Worm (Caenorhabditis elegans) whole organism, young adult: ENCODE data around the gene samt-1.
A peak's percentile ranks its signal among the peaks of the same experiment; 100 is the strongest.

Source experiments
- B0019.2 ChIP-seq: fragments of 200-800 bp; sonication (Bioruptor generic); conservative IDR thresholded peaks from 2 replicates; pipeline ENCODE4 v1.3.6; 2022; ENCODE audit warnings: missing genetic modification reagents, missing genetic modification characterization, missing compliant biosample characterization
- B0035.1 ChIP-seq: sonication (generic microtip); optimal IDR thresholded peaks from 2 replicates; lab custom pipeline; 2016; ENCODE audit warnings: missing genetic modification characterization, mild to moderate bottlenecking, missing compliant biosample characterization, missing genotype, missing genetic modification reagents
- F39B2.1 ChIP-seq: fragments of 200-800 bp; sonication (Bioruptor generic); IDR thresholded peaks from 2 replicates; pipeline ENCODE4 v1.3.6; 2022; ENCODE audit warnings: missing genetic modification reagents, missing genetic modification characterization, missing compliant biosample characterization
- F57A8.1 ChIP-seq: fragments of 200-800 bp; sonication (Bioruptor generic); optimal IDR thresholded peaks from 2 replicates; lab custom pipeline; 2018; ENCODE audit warnings: mild to moderate bottlenecking, missing genetic modification characterization, moderate library complexity, missing compliant biosample characterization
- ceh-79 ChIP-seq: sonication (generic microtip); optimal IDR thresholded peaks from 2 replicates; lab custom pipeline; 2017; ENCODE audit warnings: mild to moderate bottlenecking, missing genetic modification characterization, missing compliant biosample characterization
- efl-1 ChIP-seq: fragments of 150-350 bp; optimal IDR thresholded peaks from 2 replicates; lab custom pipeline; 2014; ENCODE audit warnings: missing biosample characterization, missing genetic modification reagents, missing genetic modification characterization
- fkh-3 ChIP-seq: sonication (generic microtip); optimal IDR thresholded peaks from 2 replicates; lab custom pipeline; 2016; ENCODE audit warnings: mild to moderate bottlenecking, missing genetic modification characterization, missing compliant biosample characterization
- lag-1 ChIP-seq: fragments of 200-800 bp; sonication (Bioruptor generic); IDR thresholded peaks from 2 replicates; pipeline ENCODE4 v1.3.6; 2022; ENCODE audit warnings: missing genetic modification reagents, missing genetic modification characterization, missing compliant biosample characterization
- let-607 ChIP-seq, 2 experiments: fragments of 200-800 bp in 1 of 2; sonication (Bioruptor generic) in 1 of 2; sonication (generic microtip) in 1 of 2; optimal IDR thresholded peaks; 2 replicates each; lab custom pipeline; 2016 to 2018; ENCODE audit warnings: mild to moderate bottlenecking in 2 of 2, missing compliant biosample characterization in 2 of 2, missing genetic modification characterization in 2 of 2, moderate library complexity in 2 of 2, missing genotype in 1 of 2
- lsy-27 ChIP-seq: sonication (generic microtip); optimal IDR thresholded peaks from 2 replicates; lab custom pipeline; 2017; ENCODE audit warnings: missing genetic modification characterization, mild to moderate bottlenecking, missing compliant biosample characterization, antibody characterized with exemption, missing genotype, borderline replicate concordance; ENCODE audit not compliant: insufficient read depth
- sea-2 ChIP-seq: fragments of 200-800 bp; sonication (Bioruptor generic); IDR thresholded peaks from 2 replicates; pipeline ENCODE4 v1.3.6; 2022; ENCODE audit warnings: missing genetic modification characterization, missing compliant biosample characterization
- unc-130 ChIP-seq: sonication (generic microtip); optimal IDR thresholded peaks from 2 replicates; lab custom pipeline; 2016; ENCODE audit warnings: missing genetic modification reagents, missing genetic modification characterization, missing compliant biosample characterization

- TF ChIP-seq lsy-27 (tag; lab: Kevin White, UChicago) (no peak), F39B2.1 (GFP tag; lab: Robert Waterston, UW) (no peak), let-607 (tag; optimal IDR thresholded peaks at IDR 0.05; lab: Kevin White, UChicago) (peak; percentile 78 to 88), B0019.2 (no peak), sea-2 (GFP tag; lab: Robert Waterston, UW) (no peak), fkh-3 (tag; lab: Kevin White, UChicago) (no peak), lag-1 (GFP tag; lab: Robert Waterston, UW) (no peak), efl-1 (GFP tag; lab: Kevin White, UChicago) (no peak), F57A8.1 (GFP tag; lab: Kevin White, UChicago) (no peak), ceh-79 (no peak), B0035.1 (tag; lab: Kevin White, UChicago) (no peak), unc-130 (GFP tag; lab: Kevin White, UChicago) (no peak)
Measured at ce11 chrIV:2928409-2928808, 2.8 kb upstream of the samt-1 start, which contains the start of gene manf-1.
